Worm (Caenorhabditis elegans) whole organism, L4 larva: ENCODE results near the gene Y54G2A.44.

Source experiments
- D1046.2 ChIP-seq: fragments of 200-800 bp; sonication (Bioruptor generic); IDR thresholded peaks from 2 replicates; pipeline ENCODE4 v1.3.6; 2022; ENCODE audit warnings: missing genetic modification characterization, missing compliant biosample characterization
- F10B5.3 ChIP-seq: sonication (generic microtip); optimal IDR thresholded peaks from 2 replicates; lab custom pipeline; 2016; ENCODE audit warnings: mild to moderate bottlenecking, missing genetic modification characterization, missing compliant biosample characterization
- R02D3.7 ChIP-seq: fragments of 150-350 bp; sonication (generic microtip); optimal IDR thresholded peaks from 3 replicates; lab custom pipeline; 2014; ENCODE audit warnings: missing biosample characterization, missing genetic modification characterization
- T20F7.1 ChIP-seq: fragments of 200-800 bp; sonication (Bioruptor generic); optimal IDR thresholded peaks from 2 replicates; lab custom pipeline; 2018; ENCODE audit warnings: mild to moderate bottlenecking, missing genetic modification characterization, missing compliant biosample characterization
- Y75B8A.6 ChIP-seq: fragments of 200-800 bp; sonication (Bioruptor generic); IDR thresholded peaks from 2 replicates; pipeline ENCODE4 v1.3.6; 2022; ENCODE audit warnings: missing genetic modification reagents, missing genetic modification characterization, missing compliant biosample characterization
- ces-1 ChIP-seq: fragments of 150-350 bp; sonication (generic microtip); optimal IDR thresholded peaks from 4 replicates; lab custom pipeline; 2014; ENCODE audit warnings: missing biosample characterization, missing genetic modification reagents, missing genetic modification characterization
- daf-16 ChIP-seq, 3 experiments: sonication (generic microtip); optimal IDR thresholded peaks; 2 replicates each; lab custom pipeline; 2016 to 2017; ENCODE audit warnings: missing genetic modification characterization in 3 of 3, missing genetic modification reagents in 3 of 3, mild to moderate bottlenecking in 2 of 3, missing compliant biosample characterization in 2 of 3, missing biosample characterization in 1 of 3, moderate library complexity in 1 of 3
- daf-19 ChIP-seq: fragments of 200-800 bp; sonication (Bioruptor generic); conservative IDR thresholded peaks from 2 replicates; pipeline ENCODE4 v1.3.6; 2022; ENCODE audit warnings: missing genetic modification characterization, missing compliant biosample characterization
- daf-8 ChIP-seq: fragments of 200-800 bp; sonication (Bioruptor generic); IDR thresholded peaks from 2 replicates; pipeline ENCODE4 v1.3.6; 2022; ENCODE audit warnings: missing genetic modification characterization, missing compliant biosample characterization
- dmd-8 ChIP-seq: fragments of 200-800 bp; sonication (Bioruptor generic); IDR thresholded peaks from 2 replicates; pipeline ENCODE4 v1.3.6; 2022; ENCODE audit warnings: missing genetic modification characterization, missing compliant biosample characterization
- dpl-1 ChIP-seq: fragments of 150-350 bp; optimal IDR thresholded peaks from 2 replicates; lab custom pipeline; 2014; ENCODE audit warnings: missing biosample characterization, missing genetic modification reagents, missing genetic modification characterization
- dve-1 ChIP-seq: sonication (generic microtip); optimal IDR thresholded peaks from 2 replicates; lab custom pipeline; 2017; ENCODE audit warnings: antibody characterized with exemption, mild to moderate bottlenecking, missing genetic modification characterization, missing compliant biosample characterization; ENCODE audit not compliant: insufficient read depth
- egl-43 ChIP-seq: fragments of 200-800 bp; sonication (Bioruptor generic); IDR thresholded peaks from 2 replicates; pipeline ENCODE4 v1.3.6; 2022; ENCODE audit warnings: missing genetic modification reagents, missing genetic modification characterization, missing compliant biosample characterization
- fos-1 ChIP-seq: fragments of 150-350 bp; optimal IDR thresholded peaks from 2 replicates; lab custom pipeline; 2014; ENCODE audit warnings: missing biosample characterization, missing genetic modification characterization
- hif-1 ChIP-seq, 2 experiments: sonication (generic microtip); optimal IDR thresholded peaks; 2 replicates each; lab custom pipeline; 2016 to 2017; ENCODE audit warnings: missing compliant biosample characterization in 2 of 2, missing genetic modification characterization in 2 of 2, missing genetic modification reagents in 2 of 2, missing genotype in 2 of 2, mild to moderate bottlenecking in 1 of 2
- hlh-11 ChIP-seq: fragments of 200-800 bp; sonication (Bioruptor generic); optimal IDR thresholded peaks from 2 replicates; lab custom pipeline; 2018; ENCODE audit warnings: mild to moderate bottlenecking, missing genetic modification characterization, missing compliant biosample characterization
- hmg-1.1 ChIP-seq: fragments of 200-800 bp; sonication (Bioruptor generic); IDR thresholded peaks from 2 replicates; pipeline ENCODE4 v1.3.6; 2022; ENCODE audit warnings: missing genetic modification reagents, missing genetic modification characterization, missing compliant biosample characterization
- jun-1 ChIP-seq: fragments of 150-350 bp; optimal IDR thresholded peaks from 2 replicates; lab custom pipeline; 2014; ENCODE audit warnings: missing biosample characterization, missing genetic modification reagents, missing genetic modification characterization
- lim-7 ChIP-seq: fragments of 200-800 bp; sonication (Bioruptor generic); IDR thresholded peaks from 2 replicates; pipeline ENCODE4 v1.3.6; 2022; ENCODE audit warnings: missing genetic modification characterization, missing compliant biosample characterization
- lin-13 ChIP-seq: fragments of 150-350 bp; optimal IDR thresholded peaks from 2 replicates; lab custom pipeline; 2014; ENCODE audit warnings: missing biosample characterization, missing genetic modification reagents, missing genetic modification characterization
- lin-38 ChIP-seq: fragments of 200-800 bp; sonication (Bioruptor generic); IDR thresholded peaks from 2 replicates; pipeline ENCODE4 v1.3.6; 2022; ENCODE audit warnings: missing genetic modification reagents, missing genetic modification characterization, missing compliant biosample characterization
- lsy-2 ChIP-seq, 2 experiments: fragments of 150-350 bp in 1 of 2; sonication (generic microtip) in 1 of 2; optimal IDR thresholded peaks; 2 replicates each; lab custom pipeline; 2014 to 2017; ENCODE audit warnings: missing biosample characterization in 2 of 2, missing genetic modification characterization in 2 of 2
- madf-5 ChIP-seq, 2 experiments: fragments of 200-800 bp; sonication (Bioruptor generic); IDR thresholded peaks; 2 replicates each; pipeline ENCODE4 v1.3.6; 2022; ENCODE audit warnings: missing compliant biosample characterization in 2 of 2, missing genetic modification characterization in 2 of 2
- mep-1 ChIP-seq: fragments of 150-350 bp; sonication (generic microtip); optimal IDR thresholded peaks from 3 replicates; lab custom pipeline; 2014; ENCODE audit warnings: missing biosample characterization, missing genetic modification characterization
- mes-2 ChIP-seq: sonication (generic microtip); optimal IDR thresholded peaks from 2 replicates; lab custom pipeline; 2016; ENCODE audit warnings: missing genotype, mild to moderate bottlenecking, missing genetic modification characterization, missing compliant biosample characterization; ENCODE audit not compliant: poor library complexity, severe bottlenecking
- mxl-3 ChIP-seq: fragments of 200-800 bp; sonication (Bioruptor generic); optimal IDR thresholded peaks from 2 replicates; lab custom pipeline; 2018; ENCODE audit warnings: mild to moderate bottlenecking, missing genetic modification characterization, missing compliant biosample characterization
- nhr-10 ChIP-seq: fragments of 150-350 bp; optimal IDR thresholded peaks from 2 replicates; lab custom pipeline; 2014; ENCODE audit warnings: missing biosample characterization, missing genetic modification characterization
- nhr-237 ChIP-seq: sonication (generic microtip); optimal IDR thresholded peaks from 2 replicates; lab custom pipeline; 2017; ENCODE audit warnings: missing biosample characterization, missing genetic modification characterization
- nhr-25 ChIP-seq: sonication (generic microtip); optimal IDR thresholded peaks from 2 replicates; lab custom pipeline; 2017; ENCODE audit warnings: missing genetic modification characterization, mild to moderate bottlenecking, missing compliant biosample characterization, antibody characterized with exemption, moderate library complexity, borderline replicate concordance; ENCODE audit not compliant: insufficient read depth
- nhr-28 ChIP-seq: fragments of 150-350 bp; optimal IDR thresholded peaks from 2 replicates; lab custom pipeline; 2014; ENCODE audit warnings: missing biosample characterization, missing genetic modification characterization
- nhr-41 ChIP-seq: fragments of 200-800 bp; sonication (Bioruptor generic); IDR thresholded peaks from 2 replicates; pipeline ENCODE4 v1.3.6; 2022; ENCODE audit warnings: missing genetic modification reagents, missing genetic modification characterization, missing compliant biosample characterization
- nhr-6 ChIP-seq: fragments of 150-350 bp; optimal IDR thresholded peaks from 2 replicates; lab custom pipeline; 2014; ENCODE audit warnings: missing biosample characterization, missing genetic modification characterization
- nhr-77 ChIP-seq: fragments of 150-350 bp; optimal IDR thresholded peaks from 2 replicates; lab custom pipeline; 2014; ENCODE audit warnings: missing biosample characterization, missing genetic modification characterization
- pha-4 ChIP-seq, 2 experiments: fragments of 150-350 bp in 1 of 2; fragments of 200-800 bp in 1 of 2; sonication (Bioruptor generic) in 1 of 2; IDR thresholded peaks in 1 of 2; optimal IDR thresholded peaks in 1 of 2; 2 replicates each; pipeline versions ENCODE4 v1.3.6 to Lab custom; 2014 to 2022; ENCODE audit warnings: missing genetic modification characterization in 2 of 2, missing genetic modification reagents in 2 of 2, missing biosample characterization in 1 of 2, missing compliant biosample characterization in 1 of 2
- rbr-2 ChIP-seq: sonication (generic microtip); optimal IDR thresholded peaks from 2 replicates; lab custom pipeline; 2016; ENCODE audit warnings: missing genotype, missing genetic modification characterization, missing compliant biosample characterization
- set-16 ChIP-seq: fragments of 200-800 bp; sonication (Bioruptor generic); IDR thresholded peaks from 2 replicates; pipeline ENCODE4 v1.3.6; 2022; ENCODE audit warnings: missing genetic modification reagents, missing genetic modification characterization, missing compliant biosample characterization
- snpc-1.2 ChIP-seq: fragments of 200-800 bp; sonication (Bioruptor generic); IDR thresholded peaks from 2 replicates; pipeline ENCODE4 v1.3.6; 2022; ENCODE audit warnings: missing genetic modification reagents, missing genetic modification characterization, missing compliant biosample characterization
- tag-97 ChIP-seq: fragments of 200-800 bp; sonication (Bioruptor generic); IDR thresholded peaks from 2 replicates; pipeline ENCODE4 v1.3.6; 2022; ENCODE audit warnings: missing genetic modification characterization, missing compliant biosample characterization
- unc-62 ChIP-seq, 3 experiments: fragments of 150-350 bp in 1 of 3; sonication (generic microtip); optimal IDR thresholded peaks in 2 of 3; peaks in 1 of 3; 1 replicate in 1 of 3; 2 replicates in 2 of 3; lab custom pipeline; 2014 to 2017; ENCODE audit warnings: missing biosample characterization in 3 of 3, missing genetic modification characterization in 3 of 3, missing genetic modification reagents in 3 of 3, missing genotype in 1 of 3
- vab-7 ChIP-seq: fragments of 200-800 bp; sonication (Bioruptor generic); IDR thresholded peaks from 2 replicates; pipeline ENCODE4 v1.3.6; 2022; ENCODE audit warnings: missing genetic modification reagents, missing genetic modification characterization, missing compliant biosample characterization
- zfp-3 ChIP-seq: fragments of 200-800 bp; sonication (Bioruptor generic); conservative IDR thresholded peaks from 2 replicates; pipeline ENCODE4 v1.3.6; 2022; ENCODE audit warnings: missing genetic modification reagents, missing genetic modification characterization, missing compliant biosample characterization
- zip-11 ChIP-seq: fragments of 200-800 bp; sonication (Bioruptor generic); IDR thresholded peaks from 2 replicates; pipeline ENCODE4 v1.3.6; 2022; ENCODE audit warnings: missing genetic modification characterization, missing compliant biosample characterization

Gene Y54G2A.44

ce11 chrIV:2846264-2846663, 44.6 kb downstream of the Y54G2A.44 start, which contains the start of gene Y54G2A.40:
Gene Y54G2A.40, plus strand, starts transcription at chrIV:2846476.
- TF ChIP-seq dpl-1, result peak; percentile 33
- TF ChIP-seq madf-5 (GFP tag; IDR thresholded peaks at IDR 0.05; lab: Robert Waterston, UW), result no peak
- TF ChIP-seq nhr-77 (tag; lab: Kevin White, UChicago), result peak; percentile 4
- TF ChIP-seq daf-19 (GFP tag; lab: Robert Waterston, UW), result no peak
- TF ChIP-seq nhr-25 (tag; lab: Kevin White, UChicago), result no peak
- TF ChIP-seq mep-1 (tag; lab: Kevin White, UChicago), result peak; percentile 14
- TF ChIP-seq Y75B8A.6, result no peak
- TF ChIP-seq dmd-8 (GFP tag; lab: Robert Waterston, UW), result no peak
- peak in 1 of 2 experiments; percentile 76 for TF ChIP-seq lsy-2 (tag; optimal IDR thresholded peaks at IDR 0.05; lab: Kevin White, UChicago)
- peak; percentile 28 for TF ChIP-seq dve-1 (tag; lab: Kevin White, UChicago)
- TF ChIP-seq mes-2 (tag; lab: Kevin White, UChicago), result peak; percentile 62
- no peak for TF ChIP-seq nhr-237 (tag; lab: Kevin White, UChicago)
- TF ChIP-seq pha-4 (GFP tag; IDR thresholded peaks at IDR 0.05; lab: Robert Waterston, UW), result no peak
- peak; percentile 80 for TF ChIP-seq pha-4 (tag; optimal IDR thresholded peaks at IDR 0.05; lab: Kevin White, UChicago)
- TF ChIP-seq lim-7, result no peak
- no peak for TF ChIP-seq fos-1 (tag; lab: Kevin White, UChicago)
- no peak for TF ChIP-seq nhr-41
- peak in 1 of 2 experiments; percentile 81 for TF ChIP-seq daf-16 (GFP tag; optimal IDR thresholded peaks at IDR 0.05; lab: Kevin White, UChicago)
- TF ChIP-seq daf-16 (tag; optimal IDR thresholded peaks at IDR 0.05; lab: Kevin White, UChicago), result peak; percentile 91
- peak; percentile 30; the same call in 1 of the 2 replicates for TF ChIP-seq lin-38

ce11 chrIV:2849269-2849668, 47.6 kb downstream of the Y54G2A.44 start:
- TF ChIP-seq D1046.2 (GFP tag; lab: Robert Waterston, UW) (no peak), snpc-1.2 (GFP tag; lab: Robert Waterston, UW) (peak; percentile 31; the same call in 1 of the 2 replicates), vab-7 (no peak), Y75B8A.6 (no peak), ces-1 (GFP tag; lab: Kevin White, UChicago) (no peak), nhr-10 (tag; lab: Kevin White, UChicago) (no peak), set-16 (GFP tag; lab: Robert Waterston, UW) (peak; percentile 77), mxl-3 (no peak), rbr-2 (tag; lab: Kevin White, UChicago) (no peak), nhr-6 (tag; lab: Kevin White, UChicago) (no peak), nhr-25 (tag; lab: Kevin White, UChicago) (no peak), zfp-3 (GFP tag; lab: Robert Waterston, UW) (no peak), zip-11 (GFP tag; lab: Robert Waterston, UW) (no peak), egl-43 (GFP tag; lab: Robert Waterston, UW) (0 out of 2 replicates have a peak, but pooled peaks have one; percentile 27), nhr-28 (tag; lab: Kevin White, UChicago) (no peak), T20F7.1 (GFP tag; lab: Kevin White, UChicago) (no peak)

ce11 chrIV:2850586-2850985, 48.9 kb downstream of the Y54G2A.44 start, which contains the start of gene clec-85:
Gene clec-85, plus strand, starts transcription at chrIV:2850886.
- TF ChIP-seq daf-19 (GFP tag; lab: Robert Waterston, UW) (no peak), unc-62 (GFP tag; optimal IDR thresholded peaks at IDR 0.05 in 1 of 2; lab: Kevin White, UChicago) (no peak), unc-62 (tag; optimal IDR thresholded peaks at IDR 0.05; lab: Kevin White, UChicago) (no peak), daf-8 (GFP tag; lab: Robert Waterston, UW) (no peak), R02D3.7 (tag; lab: Kevin White, UChicago) (no peak), F10B5.3 (tag; lab: Kevin White, UChicago) (no peak), hmg-1.1 (GFP tag; lab: Robert Waterston, UW) (no peak), tag-97 (no peak), hif-1 (tag; optimal IDR thresholded peaks at IDR 0.05; lab: Kevin White, UChicago) (no peak), lin-13 (no peak), nhr-237 (tag; lab: Kevin White, UChicago) (no peak), hlh-11 (tag; lab: Kevin White, UChicago) (no peak), jun-1 (no peak), nhr-41 (no peak)
